Fruit fly (Drosophila melanogaster): Measurements from ENCODE around the gene rogdi.

DNA sequence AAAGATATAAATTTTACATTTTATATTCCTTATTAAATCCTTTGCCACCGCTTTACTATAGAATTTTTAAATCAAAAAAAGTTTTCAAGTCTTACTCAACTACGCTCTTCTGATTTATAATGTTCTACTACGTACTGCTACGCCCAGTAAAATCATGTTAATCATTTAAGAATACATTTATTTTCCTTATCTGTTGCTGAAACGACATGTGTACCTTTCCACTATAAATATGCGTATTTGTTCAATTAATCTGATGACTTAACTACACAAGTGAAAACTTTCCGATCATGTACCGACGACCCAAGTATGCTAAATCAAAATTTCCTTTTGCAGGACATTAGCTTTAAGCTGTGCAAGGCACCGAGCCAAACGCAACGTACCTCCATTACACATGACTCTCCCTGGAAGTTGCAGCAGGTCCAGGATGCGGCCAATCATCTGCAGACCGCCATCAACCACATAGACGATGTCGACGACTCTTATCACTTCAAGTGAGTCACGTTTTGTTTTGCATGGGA is 3.1 kb downstream of the rogdi start:
- TF ChIP-seq ovo (GFP tag; optimal IDR thresholded peaks at IDR 0.05), result no peak
- no peak for TF ChIP-seq cnc (optimal IDR thresholded peaks at IDR 0.05)
- TF ChIP-seq Clk (GFP tag; optimal IDR thresholded peaks at IDR 0.05), result no peak
- no peak for TF ChIP-seq pad (GFP tag; optimal IDR thresholded peaks at IDR 0.05)
- no peak for TF ChIP-seq bab1 (GFP tag; optimal IDR thresholded peaks at IDR 0.05)
- TF ChIP-seq CG7045 (GFP tag; optimal IDR thresholded peaks at IDR 0.05), result no peak
